Worm (Caenorhabditis elegans) whole organism, L2 larva: ENCODE results near the gene R07H5.16.

Source experiments
- ZK546.5 ChIP-seq: sonication (generic microtip); optimal IDR thresholded peaks from 2 replicates; lab custom pipeline; 2017; ENCODE audit warnings: missing biosample characterization, missing genetic modification characterization
- ama-1 ChIP-seq: fragments of 150-350 bp; optimal IDR thresholded peaks from 2 replicates; lab custom pipeline; 2018; ENCODE audit warnings: inconsistent platforms
- dmd-4 ChIP-seq: sonication (generic microtip); optimal IDR thresholded peaks from 2 replicates; lab custom pipeline; 2017; ENCODE audit warnings: missing biosample characterization, missing genetic modification characterization
- gmeb-1 ChIP-seq: fragments of 150-350 bp; optimal IDR thresholded peaks from 2 replicates; lab custom pipeline; 2014; ENCODE audit warnings: missing biosample characterization, missing genetic modification characterization
- lsy-2 ChIP-seq, 2 experiments: fragments of 150-350 bp in 1 of 2; sonication (generic microtip) in 1 of 2; optimal IDR thresholded peaks; 2 replicates each; lab custom pipeline; 2014 to 2017; ENCODE audit warnings: missing biosample characterization in 2 of 2, missing genetic modification characterization in 2 of 2
- nhr-10 ChIP-seq: sonication (generic microtip); optimal IDR thresholded peaks from 2 replicates; lab custom pipeline; 2017; ENCODE audit warnings: missing biosample characterization, missing genetic modification characterization
- nhr-21 ChIP-seq: fragments of 150-350 bp; optimal IDR thresholded peaks from 2 replicates; lab custom pipeline; 2014; ENCODE audit warnings: missing biosample characterization, missing genetic modification characterization
- nhr-6 ChIP-seq: fragments of 150-350 bp; optimal IDR thresholded peaks from 2 replicates; lab custom pipeline; 2014; ENCODE audit warnings: missing biosample characterization, missing genetic modification characterization
- nhr-77 ChIP-seq: fragments of 150-350 bp; optimal IDR thresholded peaks from 2 replicates; lab custom pipeline; 2014; ENCODE audit warnings: missing biosample characterization, missing genetic modification characterization
- unc-62 ChIP-seq: fragments of 150-350 bp; optimal IDR thresholded peaks from 2 replicates; lab custom pipeline; 2014; ENCODE audit warnings: missing biosample characterization, missing genetic modification reagents, missing genetic modification characterization
- ztf-11 ChIP-seq: sonication (generic microtip); optimal IDR thresholded peaks from 2 replicates; lab custom pipeline; 2017; ENCODE audit warnings: missing biosample characterization, missing genetic modification characterization

DNA sequence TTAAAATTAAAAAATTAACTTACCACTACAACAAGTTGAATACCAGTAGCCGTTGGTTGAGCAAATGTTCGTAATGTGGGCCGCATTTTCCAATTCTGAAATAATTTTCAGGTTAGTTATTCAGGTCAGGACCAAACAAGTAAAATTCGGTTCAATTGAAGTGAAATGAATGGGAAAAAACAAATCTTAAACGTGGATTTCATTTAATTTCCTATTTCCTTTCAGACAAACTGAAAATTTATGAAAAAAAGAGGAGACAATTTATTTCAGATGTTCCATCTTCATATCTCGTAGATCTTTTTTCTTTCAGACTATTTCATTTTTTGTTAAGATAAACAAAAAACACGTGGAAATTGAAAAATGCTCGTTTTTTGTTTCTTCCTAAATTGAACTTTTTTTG, 42.2 kb downstream of the R07H5.16 start, which contains the start of gene C05C12.6:
- TF ChIP-seq ztf-11 (tag; lab: Kevin White, UChicago): no peak
- TF ChIP-seq nhr-10: no peak
- TF ChIP-seq unc-62: no peak
- no peak for TF ChIP-seq nhr-6 (tag; lab: Kevin White, UChicago)
- no peak for TF ChIP-seq ZK546.5
- no peak for TF ChIP-seq dmd-4 (tag; lab: Kevin White, UChicago)
- no peak for TF ChIP-seq nhr-77 (tag; lab: Kevin White, UChicago)
- TF ChIP-seq ama-1 (lab: Kevin White, UChicago): no peak
- no peak for TF ChIP-seq nhr-21 (tag; lab: Kevin White, UChicago)
- TF ChIP-seq lsy-2 (tag; optimal IDR thresholded peaks at IDR 0.05; lab: Kevin White, UChicago): no peak
- no peak for TF ChIP-seq gmeb-1 (tag; lab: Kevin White, UChicago)
